Worm (Caenorhabditis elegans): ENCODE results near the gene C56A3.5.

Gene C56A3.5

ce11 chrV:13551601-13552000 lies at the start of gene C56A3.5, which contains the start of gene C56A3.4:
C56A3.5 (plus strand) TSS chrV:13551967.
C56A3.4 (minus strand) TSS chrV:13551754.
- TF ChIP-seq efl-1 (optimal IDR thresholded peaks at IDR 0.05) (peak; percentile 69 to 75), efl-1 (GFP tag; optimal IDR thresholded peaks at IDR 0.05 in 1 of 2) (peak; percentile 81 to 96), irx-1 (tag; optimal IDR thresholded peaks at IDR 0.05) (peak; percentile 80), Y116A8C.19 (tag; optimal IDR thresholded peaks at IDR 0.05; ENCODE audit: borderline replicate concordance) (no peak), ceh-82 (tag; optimal IDR thresholded peaks at IDR 0.05) (peak; percentile 19 to 60 (median 39)), lsy-2 (tag; optimal IDR thresholded peaks at IDR 0.05) (peak; percentile 48 to 65), ceh-90 (tag; optimal IDR thresholded peaks at IDR 0.05) (peak; percentile 87), aly-2 (tag; optimal IDR thresholded peaks at IDR 0.05) (no peak), nhr-71 (tag; optimal IDR thresholded peaks at IDR 0.05) (peak; percentile 74), egl-13 (tag; optimal IDR thresholded peaks at IDR 0.05) (peak; percentile 59), ama-1 (optimal IDR thresholded peaks at IDR 0.05) (no peak), lin-15B (tag; optimal IDR thresholded peaks at IDR 0.05) (peak; percentile 48), nhr-85 (tag) (peak; percentile 79), tbx-2 (tag; optimal IDR thresholded peaks at IDR 0.05) (peak; percentile 62), xbp-1 (tag; optimal IDR thresholded peaks at IDR 0.05) (peak; percentile 58), fos-1 (tag; optimal IDR thresholded peaks at IDR 0.05) (peak; percentile 8), ztf-11 (tag; optimal IDR thresholded peaks at IDR 0.05) (peak in 1 of 2 experiments; percentile 72), vab-15 (tag; optimal IDR thresholded peaks at IDR 0.05) (no peak), ces-1 (GFP tag; optimal IDR thresholded peaks at IDR 0.05) (no peak), C16A3.4 (tag; optimal IDR thresholded peaks at IDR 0.05) (peak; percentile 24), unc-130 (tag; optimal IDR thresholded peaks at IDR 0.05) (no peak), ceh-8 (GFP tag; optimal IDR thresholded peaks at IDR 0.05) (peak; percentile 20), unc-86 (tag; optimal IDR thresholded peaks at IDR 0.05) (peak; percentile 27), dsc-1 (tag; optimal IDR thresholded peaks at IDR 0.05) (peak; percentile 55), sup-37 (GFP tag; optimal IDR thresholded peaks at IDR 0.05) (no peak), swsn-7 (tag; optimal IDR thresholded peaks at IDR 0.05) (peak; percentile 50), jun-1 (tag; optimal IDR thresholded peaks at IDR 0.05) (peak; percentile 27), nhr-12 (tag; optimal IDR thresholded peaks at IDR 0.05) (no peak), efl-3 (GFP tag; optimal IDR thresholded peaks at IDR 0.05) (no peak), nhr-19 (GFP tag; conservative IDR thresholded peaks at IDR 0.05) (peak; percentile 65), hlh-4 (tag; optimal IDR thresholded peaks at IDR 0.05) (no peak), mep-1 (tag; optimal IDR thresholded peaks at IDR 0.05) (peak; percentile 56), lin-13 (GFP tag; optimal IDR thresholded peaks at IDR 0.05) (peak; percentile 15), unc-98 (GFP tag; IDR thresholded peaks at IDR 0.05) (peak; percentile 24; the same call in 1 of the 2 replicates), ceh-63 (GFP tag; optimal IDR thresholded peaks at IDR 0.05) (no peak), dpl-1 (GFP tag; optimal IDR thresholded peaks at IDR 0.05) (peak; percentile 61 to 83 (median 77)), elt-3 (tag; optimal IDR thresholded peaks at IDR 0.05) (peak in 1 of 6 experiments; percentile 9), sptf-1 (tag; optimal IDR thresholded peaks at IDR 0.05) (no peak), nhr-237 (tag; optimal IDR thresholded peaks at IDR 0.05) (no peak), lin-14 (GFP tag; optimal IDR thresholded peaks at IDR 0.05) (peak; percentile 70), nhr-47 (tag; optimal IDR thresholded peaks at IDR 0.05) (peak; percentile 73), pax-3 (tag; optimal IDR thresholded peaks at IDR 0.05) (peak; percentile 88), hlh-17 (GFP tag; optimal IDR thresholded peaks at IDR 0.05; ENCODE audit: borderline replicate concordance) (no peak), ztf-4 (tag; optimal IDR thresholded peaks at IDR 0.05) (no peak), ceh-88 (GFP tag; IDR thresholded peaks at IDR 0.05) (no peak), lin-35 (GFP tag; optimal IDR thresholded peaks at IDR 0.05) (peak; percentile 73), F16B12.6 (tag; optimal IDR thresholded peaks at IDR 0.05) (peak; percentile 17), nhr-84 (tag; optimal IDR thresholded peaks at IDR 0.05) (no peak), alr-1 (tag; optimal IDR thresholded peaks at IDR 0.05; ENCODE audit: borderline replicate concordance) (no peak), nhr-20 (tag; optimal IDR thresholded peaks at IDR 0.05) (peak; percentile 58), lir-3 (tag; optimal IDR thresholded peaks at IDR 0.05; ENCODE audit: poor library complexity) (peak; percentile 88), fkh-8 (tag; optimal IDR thresholded peaks at IDR 0.05) (peak; percentile 68), snu-23 (GFP tag; optimal IDR thresholded peaks at IDR 0.05) (peak; percentile 62)
